Worm (Caenorhabditis elegans) whole organism, L3 larva: ENCODE measurements around the gene Y42G9A.2.

Source experiments
- R02D3.7 ChIP-seq: fragments of 150-350 bp; optimal IDR thresholded peaks from 2 replicates; lab custom pipeline; 2014; ENCODE audit warnings: missing biosample characterization, missing genetic modification characterization
- aly-2 ChIP-seq: fragments of 150-350 bp; optimal IDR thresholded peaks from 2 replicates; lab custom pipeline; 2014; ENCODE audit warnings: missing biosample characterization, missing genetic modification characterization
- ama-1 ChIP-seq: fragments of 150-350 bp; optimal IDR thresholded peaks from 2 replicates; lab custom pipeline; 2018
- ceh-28 ChIP-seq: fragments of 150-350 bp; optimal IDR thresholded peaks from 2 replicates; lab custom pipeline; 2014; ENCODE audit warnings: missing biosample characterization, missing genetic modification reagents, missing genetic modification characterization
- ceh-82 ChIP-seq: fragments of 150-350 bp; optimal IDR thresholded peaks from 2 replicates; lab custom pipeline; 2014; ENCODE audit warnings: missing biosample characterization, missing genetic modification characterization
- ceh-9 ChIP-seq: sonication (generic microtip); optimal IDR thresholded peaks from 2 replicates; lab custom pipeline; 2018; ENCODE audit warnings: missing biosample characterization, missing genetic modification characterization
- daf-12 ChIP-seq: fragments of 150-350 bp; optimal IDR thresholded peaks from 2 replicates; lab custom pipeline; 2014; ENCODE audit warnings: missing biosample characterization, missing genetic modification reagents, missing genetic modification characterization
- egl-27 ChIP-seq: sonication (generic microtip); optimal IDR thresholded peaks from 4 replicates; lab custom pipeline; 2017; ENCODE audit warnings: missing biosample characterization, missing genetic modification reagents, missing genetic modification characterization
- egl-5 ChIP-seq: fragments of 150-350 bp; optimal IDR thresholded peaks from 2 replicates; lab custom pipeline; 2017; ENCODE audit warnings: missing biosample characterization, missing genetic modification reagents, missing genetic modification characterization, inconsistent platforms
- elt-2 ChIP-seq: sonication (generic microtip); optimal IDR thresholded peaks from 2 replicates; lab custom pipeline; 2016; ENCODE audit warnings: missing genetic modification reagents, mild to moderate bottlenecking, missing genetic modification characterization, missing compliant biosample characterization
- elt-3 ChIP-seq, 3 experiments: fragments of 150-350 bp in 1 of 3; sonication (generic microtip) in 2 of 3; optimal IDR thresholded peaks; 2 replicates in 2 of 3; 4 replicates in 1 of 3; lab custom pipeline; 2014 to 2017; ENCODE audit warnings: missing biosample characterization in 3 of 3, missing genetic modification characterization in 3 of 3
- eor-1 ChIP-seq, 2 experiments: fragments of 150-350 bp; optimal IDR thresholded peaks; 2 replicates each; lab custom pipeline; 2014 to 2018; ENCODE audit warnings: missing biosample characterization in 2 of 2, missing genetic modification characterization in 2 of 2
- fkh-10 ChIP-seq: sonication (generic microtip); optimal IDR thresholded peaks from 2 replicates; lab custom pipeline; 2017; ENCODE audit warnings: missing biosample characterization, missing genetic modification reagents, missing genetic modification characterization
- fkh-2 ChIP-seq: fragments of 150-350 bp; optimal IDR thresholded peaks from 2 replicates; lab custom pipeline; 2014; ENCODE audit warnings: missing biosample characterization, missing genetic modification reagents, missing genetic modification characterization
- fos-1 ChIP-seq: fragments of 150-350 bp; optimal IDR thresholded peaks from 2 replicates; lab custom pipeline; 2014; ENCODE audit warnings: missing biosample characterization, missing genetic modification characterization
- hmg-11 ChIP-seq: sonication (generic microtip); optimal IDR thresholded peaks from 2 replicates; lab custom pipeline; 2016; ENCODE audit warnings: missing genetic modification characterization, missing compliant biosample characterization
- jun-1 ChIP-seq: fragments of 150-350 bp; optimal IDR thresholded peaks from 2 replicates; lab custom pipeline; 2014; ENCODE audit warnings: missing biosample characterization, missing genetic modification reagents, missing genetic modification characterization
- lin-15B ChIP-seq: fragments of 150-350 bp; optimal IDR thresholded peaks from 2 replicates; lab custom pipeline; 2014; ENCODE audit warnings: missing biosample characterization, missing genetic modification characterization
- lin-39 ChIP-seq: fragments of 150-350 bp; optimal IDR thresholded peaks from 2 replicates; lab custom pipeline; 2018; ENCODE audit warnings: missing biosample characterization, missing genetic modification reagents, missing genetic modification characterization
- lsy-12 ChIP-seq: sonication (generic microtip); optimal IDR thresholded peaks from 2 replicates; lab custom pipeline; 2016; ENCODE audit warnings: mild to moderate bottlenecking, missing genetic modification characterization, missing compliant biosample characterization
- mdl-1 ChIP-seq: fragments of 150-350 bp; optimal IDR thresholded peaks from 2 replicates; lab custom pipeline; 2014; ENCODE audit warnings: missing biosample characterization, missing genetic modification characterization
- mml-1 ChIP-seq: fragments of 150-350 bp; sonication (generic microtip); optimal IDR thresholded peaks from 3 replicates; lab custom pipeline; 2014; ENCODE audit warnings: missing biosample characterization, missing genetic modification characterization
- nfya-1 ChIP-seq: sonication (generic microtip); optimal IDR thresholded peaks from 2 replicates; lab custom pipeline; 2017; ENCODE audit warnings: missing genetic modification characterization, mild to moderate bottlenecking, missing compliant biosample characterization, antibody characterized with exemption, moderate library complexity; ENCODE audit not compliant: insufficient read depth
- nhr-11 ChIP-seq: fragments of 150-350 bp; optimal IDR thresholded peaks from 2 replicates; lab custom pipeline; 2014; ENCODE audit warnings: missing biosample characterization, missing genetic modification characterization
- nhr-12 ChIP-seq: fragments of 150-350 bp; optimal IDR thresholded peaks from 2 replicates; lab custom pipeline; 2014; ENCODE audit warnings: missing biosample characterization, missing genetic modification characterization
- nhr-23 ChIP-seq: fragments of 150-350 bp; optimal IDR thresholded peaks from 2 replicates; lab custom pipeline; 2014; ENCODE audit warnings: missing biosample characterization, missing genetic modification reagents, missing genetic modification characterization
- nhr-25 ChIP-seq: sonication (generic microtip); optimal IDR thresholded peaks from 2 replicates; lab custom pipeline; 2017; ENCODE audit warnings: missing biosample characterization, missing genetic modification characterization
- nhr-28 ChIP-seq: fragments of 150-350 bp; optimal IDR thresholded peaks from 2 replicates; lab custom pipeline; 2014; ENCODE audit warnings: missing biosample characterization, missing genetic modification characterization
- nhr-43 ChIP-seq: sonication (generic microtip); optimal IDR thresholded peaks from 2 replicates; lab custom pipeline; 2016; ENCODE audit warnings: mild to moderate bottlenecking, missing genetic modification characterization, missing compliant biosample characterization; ENCODE audit not compliant: poor library complexity, severe bottlenecking
- nhr-77 ChIP-seq: fragments of 150-350 bp; optimal IDR thresholded peaks from 2 replicates; lab custom pipeline; 2014; ENCODE audit warnings: missing biosample characterization, missing genetic modification characterization
- pha-4 ChIP-seq: fragments of 150-350 bp; optimal IDR thresholded peaks from 2 replicates; lab custom pipeline; 2014; ENCODE audit warnings: missing biosample characterization, missing genetic modification reagents, missing genetic modification characterization
- pqm-1 ChIP-seq: fragments of 150-350 bp; optimal IDR thresholded peaks from 2 replicates; lab custom pipeline; 2017; ENCODE audit warnings: missing biosample characterization, missing genetic modification characterization, inconsistent platforms
- sea-2 ChIP-seq: fragments of 150-350 bp; sonication (generic microtip); optimal IDR thresholded peaks from 4 replicates; lab custom pipeline; 2014; ENCODE audit warnings: missing biosample characterization, missing genetic modification reagents, missing genetic modification characterization
- skn-1 ChIP-seq: fragments of 150-350 bp; optimal IDR thresholded peaks from 2 replicates; lab custom pipeline; 2014; ENCODE audit warnings: missing biosample characterization, missing genetic modification characterization
- unc-62 ChIP-seq: fragments of 150-350 bp; sonication (generic microtip); optimal IDR thresholded peaks from 4 replicates; lab custom pipeline; 2014; ENCODE audit warnings: missing biosample characterization, missing genetic modification reagents, missing genetic modification characterization
- zag-1 ChIP-seq: fragments of 150-350 bp; optimal IDR thresholded peaks from 2 replicates; lab custom pipeline; 2014; ENCODE audit warnings: missing biosample characterization, missing genetic modification characterization
- ztf-11 ChIP-seq: fragments of 150-350 bp; optimal IDR thresholded peaks from 2 replicates; lab custom pipeline; 2014; ENCODE audit warnings: missing biosample characterization, missing genetic modification characterization

The Y42G9A.2 gene

DNA sequence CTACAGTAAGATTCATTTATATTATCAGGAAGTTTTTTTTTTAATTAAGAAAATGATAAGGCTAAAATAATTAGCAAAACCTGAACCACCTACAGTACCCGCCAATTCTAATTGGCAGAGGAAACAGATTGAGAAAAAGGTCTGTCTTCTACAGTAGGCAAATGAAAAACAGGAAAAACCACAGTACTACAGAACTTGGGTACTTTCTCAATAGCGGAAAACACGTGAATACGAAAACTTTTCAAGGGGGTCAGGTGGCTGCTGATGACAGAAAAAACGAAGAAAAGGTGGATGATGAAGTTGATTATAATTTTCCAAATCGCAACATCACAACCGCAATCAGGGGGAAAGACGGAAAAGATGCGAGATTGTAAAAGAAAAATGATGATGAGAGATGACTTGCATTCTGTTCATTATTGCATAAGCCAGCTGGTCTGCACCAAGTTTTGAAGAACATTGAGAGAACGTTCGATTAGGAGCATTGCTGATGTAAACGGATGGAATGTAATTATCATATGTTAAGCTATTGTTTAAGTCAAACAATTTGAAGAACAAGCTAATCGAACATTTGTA is 3.5 kb upstream of the Y42G9A.2 start:
- TF ChIP-seq egl-5 (tag; lab: Kevin White, UChicago) (no peak), sea-2 (no peak), nhr-25 (tag; lab: Kevin White, UChicago) (no peak), hmg-11 (tag; lab: Kevin White, UChicago) (no peak), pha-4 (tag; lab: Kevin White, UChicago) (no peak), nhr-28 (no peak), R02D3.7 (tag; lab: Kevin White, UChicago) (no peak), nhr-12 (tag; lab: Kevin White, UChicago) (no peak), mdl-1 (tag; lab: Kevin White, UChicago) (peak; percentile 11), nfya-1 (peak; percentile 76), ama-1 (lab: Kevin White, UChicago) (no peak), nhr-11 (tag; lab: Kevin White, UChicago) (peak; percentile 34), fos-1 (tag; lab: Kevin White, UChicago) (no peak), jun-1 (tag; lab: Kevin White, UChicago) (peak; percentile 75), lin-39 (tag; lab: Kevin White, UChicago) (no peak), ceh-28 (tag; lab: Kevin White, UChicago) (no peak), mml-1 (tag; lab: Kevin White, UChicago) (no peak), ceh-9 (tag; lab: Kevin White, UChicago) (no peak), unc-62 (GFP tag; lab: Kevin White, UChicago) (no peak), lsy-12 (peak; percentile 29), ztf-11 (tag; lab: Kevin White, UChicago) (no peak), nhr-77 (tag; lab: Kevin White, UChicago) (no peak), fkh-10 (GFP tag; lab: Kevin White, UChicago) (no peak), nhr-43 (tag; lab: Kevin White, UChicago) (peak; percentile 30), eor-1 (tag; optimal IDR thresholded peaks at IDR 0.05; lab: Kevin White, UChicago) (no peak), nhr-23 (tag; lab: Kevin White, UChicago) (peak; percentile 7)
- TF ChIP-seq, all 47 proteins: peak for 7

ce11 chrIII:6145309-6145708 is 2.7 kb upstream of the Y42G9A.2 start:
- TF ChIP-seq ama-1 (lab: Kevin White, UChicago) (peak; percentile 6), ceh-9 (tag; lab: Kevin White, UChicago) (no peak), nhr-23 (tag; lab: Kevin White, UChicago) (peak; percentile 82), nhr-25 (tag; lab: Kevin White, UChicago) (peak; percentile 49), nhr-43 (tag; lab: Kevin White, UChicago) (peak; percentile 72), lin-15B (tag; lab: Kevin White, UChicago) (no peak), jun-1 (tag; lab: Kevin White, UChicago) (peak; percentile 24), elt-2 (tag; lab: Kevin White, UChicago) (peak; percentile 42), pqm-1 (tag; lab: Kevin White, UChicago) (no peak), elt-3 (tag; optimal IDR thresholded peaks at IDR 0.05; lab: Kevin White, UChicago) (peak in 1 of 3 experiments; percentile 30)

ce11 chrIII:6145896-6146295 is 2.1 kb upstream of the Y42G9A.2 start, which contains the start of gene Y42G9A.3:
TSS of gene Y42G9A.3 (plus strand) at chrIII:6146258.
- TF ChIP-seq nhr-43 (tag; lab: Kevin White, UChicago) = no peak
- peak; percentile 17 for TF ChIP-seq elt-2 (tag; lab: Kevin White, UChicago)
- TF ChIP-seq fkh-2 (tag; lab: Kevin White, UChicago) = no peak
- TF ChIP-seq pqm-1 (tag; lab: Kevin White, UChicago) = no peak
- no peak for TF ChIP-seq mdl-1 (tag; lab: Kevin White, UChicago)
- TF ChIP-seq fos-1 (tag; lab: Kevin White, UChicago) = no peak
- no peak for TF ChIP-seq daf-12 (tag; lab: Kevin White, UChicago)
- no peak for TF ChIP-seq lin-39 (tag; lab: Kevin White, UChicago)
- TF ChIP-seq zag-1 (tag; lab: Kevin White, UChicago) = no peak
- TF ChIP-seq jun-1 (tag; lab: Kevin White, UChicago) = peak; percentile 3
- no peak for TF ChIP-seq sea-2
- no peak for TF ChIP-seq aly-2 (tag; lab: Kevin White, UChicago)
- TF ChIP-seq nhr-23 (tag; lab: Kevin White, UChicago) = peak; percentile 10
- TF ChIP-seq skn-1 (tag; lab: Kevin White, UChicago) = peak; percentile 89
- TF ChIP-seq nhr-11 (tag; lab: Kevin White, UChicago) = no peak
- TF ChIP-seq egl-27 = no peak
- TF ChIP-seq elt-3 (tag; optimal IDR thresholded peaks at IDR 0.05; lab: Kevin White, UChicago) = no peak
- TF ChIP-seq ceh-82 (tag; lab: Kevin White, UChicago) = no peak
- TF ChIP-seq nhr-12 (tag; lab: Kevin White, UChicago) = no peak
- TF ChIP-seq, all 47 proteins: peak for 4
